Fruit fly (Drosophila melanogaster) whole organism, embryonic: ENCODE measurements around the gene CG1575.
A peak's percentile ranks its signal among the peaks of the same experiment; 100 is the strongest.

Experiments
- Bdp1 ChIP-seq: fragments of 200-800 bp; sonication (Bioruptor generic); optimal IDR thresholded peaks from 3 replicates; lab custom pipeline; 2016; ENCODE audit warnings: missing biosample characterization, missing genetic modification characterization
- C15 ChIP-seq: fragments of 200-800 bp; sonication (Bioruptor generic); IDR thresholded peaks from 3 replicates; pipeline ENCODE4 v1.3.6; 2022; ENCODE audit warnings: missing biosample characterization, missing genetic modification characterization
- CG10366 ChIP-seq: fragments of 200-800 bp; sonication (Bioruptor generic); IDR thresholded peaks from 2 replicates; pipeline ENCODE4 v1.3.6; 2022; ENCODE audit warnings: missing biosample characterization, missing genetic modification characterization
- CG10462 ChIP-seq: fragments of 200-800 bp; sonication (Bioruptor generic); optimal IDR thresholded peaks from 2 replicates; lab custom pipeline; 2016; ENCODE audit warnings: missing biosample characterization, missing genetic modification characterization
- CG10654 ChIP-seq: fragments of 200-800 bp; sonication (Bioruptor generic); optimal IDR thresholded peaks from 2 replicates; lab custom pipeline; 2016; ENCODE audit warnings: missing biosample characterization, missing genetic modification characterization
- CG12104 ChIP-seq: fragments of 200-800 bp; sonication (Bioruptor generic); optimal IDR thresholded peaks from 3 replicates; lab custom pipeline; 2016; ENCODE audit warnings: missing biosample characterization, missing genetic modification characterization
- CG12155 ChIP-seq: fragments of 200-800 bp; sonication (Bioruptor generic); optimal IDR thresholded peaks from 3 replicates; lab custom pipeline; 2016; ENCODE audit warnings: missing biosample characterization, missing genetic modification characterization
- CG12744 ChIP-seq: fragments of 200-800 bp; sonication (Bioruptor generic); optimal IDR thresholded peaks from 2 replicates; lab custom pipeline; 2016; ENCODE audit warnings: missing biosample characterization, missing genetic modification characterization
- CG14667 ChIP-seq: fragments of 200-800 bp; sonication (Bioruptor generic); IDR thresholded peaks from 2 replicates; pipeline ENCODE4 v1.3.6; 2022; ENCODE audit warnings: missing biosample characterization, missing genetic modification characterization
- CG1832 ChIP-seq: fragments of 200-800 bp; sonication (Bioruptor generic); optimal IDR thresholded peaks from 2 replicates; lab custom pipeline; 2017; ENCODE audit warnings: missing biosample characterization, mild to moderate bottlenecking, missing genetic modification characterization, inconsistent platforms
- CG18476 ChIP-seq: fragments of 200-800 bp; sonication (Bioruptor generic); optimal IDR thresholded peaks from 2 replicates; lab custom pipeline; 2016; ENCODE audit warnings: missing biosample characterization, mild to moderate bottlenecking, missing genetic modification characterization
- CG2116 ChIP-seq: fragments of 200-800 bp; sonication (Bioruptor generic); optimal IDR thresholded peaks from 3 replicates; lab custom pipeline; 2018; ENCODE audit warnings: missing biosample characterization, mild to moderate bottlenecking, missing genetic modification characterization
- CG2202 ChIP-seq: fragments of 200-800 bp; sonication (Bioruptor generic); optimal IDR thresholded peaks from 2 replicates; lab custom pipeline; 2018; ENCODE audit warnings: missing biosample characterization, mild to moderate bottlenecking, missing genetic modification characterization
- CG30403 ChIP-seq: fragments of 200-800 bp; sonication (Bioruptor generic); optimal IDR thresholded peaks from 3 replicates; lab custom pipeline; 2016; ENCODE audit warnings: missing biosample characterization, missing genetic modification characterization
- CG31365 ChIP-seq: fragments of 200-800 bp; sonication (Bioruptor generic); optimal IDR thresholded peaks from 2 replicates; lab custom pipeline; 2018; ENCODE audit warnings: missing biosample characterization, mild to moderate bottlenecking, missing genetic modification characterization
- CG31441 ChIP-seq: fragments of 200-800 bp; sonication (Bioruptor generic); IDR thresholded peaks from 2 replicates; pipeline ENCODE4 v1.3.6; 2022; ENCODE audit warnings: missing biosample characterization, missing genetic modification characterization
- CG3407 ChIP-seq: fragments of 200-800 bp; sonication (Bioruptor generic); optimal IDR thresholded peaks from 2 replicates; lab custom pipeline; 2018; ENCODE audit warnings: missing biosample characterization, mild to moderate bottlenecking, missing genetic modification characterization
- CG4328 ChIP-seq: fragments of 200-800 bp; sonication (Bioruptor generic); optimal IDR thresholded peaks from 3 replicates; lab custom pipeline; 2017; ENCODE audit warnings: missing biosample characterization, missing genetic modification reagents, missing genetic modification characterization
- CG43689 ChIP-seq: fragments of 200-800 bp; sonication (Bioruptor generic); IDR thresholded peaks from 2 replicates; pipeline ENCODE4 v1.3.6; 2022; ENCODE audit warnings: missing biosample characterization, missing genetic modification characterization
- CG4854 ChIP-seq: fragments of 200-800 bp; sonication (Bioruptor generic); optimal IDR thresholded peaks from 2 replicates; lab custom pipeline; 2016; ENCODE audit warnings: missing biosample characterization, missing genetic modification characterization, inconsistent platforms
- CG6254 ChIP-seq: fragments of 200-800 bp; sonication (Bioruptor generic); optimal IDR thresholded peaks from 3 replicates; lab custom pipeline; 2017; ENCODE audit warnings: mild to moderate bottlenecking, missing biosample characterization, missing genetic modification reagents, missing genetic modification characterization
- CG7556 ChIP-seq: fragments of 200-800 bp; sonication (Bioruptor generic); optimal IDR thresholded peaks from 2 replicates; lab custom pipeline; 2017; ENCODE audit warnings: missing biosample characterization, mild to moderate bottlenecking, missing genetic modification characterization
- CG7928 ChIP-seq: fragments of 200-800 bp; sonication (Bioruptor generic); optimal IDR thresholded peaks from 2 replicates; lab custom pipeline; 2017; ENCODE audit warnings: missing biosample characterization, mild to moderate bottlenecking, missing genetic modification characterization
- CG8478 ChIP-seq: fragments of >200 bp; optimal IDR thresholded peaks from 2 replicates; lab custom pipeline; 2018
- CG9437 ChIP-seq: fragments of 200-800 bp; sonication (Bioruptor generic); optimal IDR thresholded peaks from 2 replicates; lab custom pipeline; 2018; ENCODE audit warnings: missing biosample characterization, mild to moderate bottlenecking, missing genetic modification characterization
- CG9727 ChIP-seq: fragments of 200-800 bp; sonication (Bioruptor generic); optimal IDR thresholded peaks from 3 replicates; lab custom pipeline; 2017; ENCODE audit warnings: missing biosample characterization, mild to moderate bottlenecking, missing genetic modification characterization
- CTCF ChIP-seq: fragments of 200-800 bp; sonication (Bioruptor generic); optimal IDR thresholded peaks from 2 replicates; lab custom pipeline; 2017; ENCODE audit warnings: missing biosample characterization, mild to moderate bottlenecking, missing genetic modification characterization, moderate library complexity
- Camta ChIP-seq: fragments of 200-800 bp; sonication (Bioruptor generic); optimal IDR thresholded peaks from 2 replicates; lab custom pipeline; 2016; ENCODE audit warnings: missing biosample characterization, missing genetic modification characterization
- Dfd ChIP-seq, 2 experiments: fragments of >200 bp; optimal IDR thresholded peaks; 2 replicates each; lab custom pipeline; 2017; ENCODE audit warnings: missing biosample characterization in 2 of 2, missing genetic modification characterization in 2 of 2
- Hr78 ChIP-seq, 2 experiments: fragments of 200-800 bp in 1 of 2; fragments of >200 bp in 1 of 2; sonication (Bioruptor generic) in 1 of 2; optimal IDR thresholded peaks; 2 replicates each; lab custom pipeline; 2017 to 2019; ENCODE audit warnings: missing biosample characterization in 2 of 2, missing genetic modification characterization in 2 of 2, mild to moderate bottlenecking in 1 of 2, moderate library complexity in 1 of 2
- Kr ChIP-seq: fragments of 200-800 bp; sonication (Bioruptor generic); optimal IDR thresholded peaks from 2 replicates; lab custom pipeline; 2017; ENCODE audit warnings: missing biosample characterization, mild to moderate bottlenecking, missing genetic modification characterization
- Oaz ChIP-seq: fragments of 200-800 bp; sonication (Bioruptor generic); IDR thresholded peaks from 2 replicates; pipeline ENCODE4 v1.3.6; 2022; ENCODE audit warnings: missing biosample characterization, missing genetic modification characterization
- Ravus ChIP-seq: fragments of 200-800 bp; sonication (Bioruptor generic); IDR thresholded peaks from 2 replicates; pipeline ENCODE4 v1.3.6; 2022; ENCODE audit warnings: missing biosample characterization, missing genetic modification characterization
- YL-1 ChIP-seq: fragments of 200-800 bp; sonication (Bioruptor generic); optimal IDR thresholded peaks from 3 replicates; lab custom pipeline; 2017; ENCODE audit warnings: missing biosample characterization, mild to moderate bottlenecking, missing genetic modification characterization
- ase ChIP-seq: fragments of 200-800 bp; sonication (Bioruptor generic); IDR thresholded peaks from 3 replicates; pipeline ENCODE4 v1.3.6; 2022; ENCODE audit warnings: missing biosample characterization, missing genetic modification characterization
- ato ChIP-seq: fragments of 200-800 bp; sonication (Bioruptor generic); IDR thresholded peaks from 2 replicates; pipeline ENCODE4 v1.3.6; 2022; ENCODE audit warnings: missing biosample characterization, missing genetic modification characterization; ENCODE audit not compliant: partially characterized antibody
- bcd ChIP-seq: fragments of 200-800 bp; sonication (Bioruptor generic); optimal IDR thresholded peaks from 2 replicates; lab custom pipeline; 2017; ENCODE audit warnings: missing biosample characterization, mild to moderate bottlenecking, missing genetic modification characterization
- caup ChIP-seq: fragments of 200-800 bp; sonication (Bioruptor generic); optimal IDR thresholded peaks from 3 replicates; lab custom pipeline; 2017; ENCODE audit warnings: missing biosample characterization, mild to moderate bottlenecking, missing genetic modification characterization, moderate library complexity; ENCODE audit not compliant: severe bottlenecking
- gce ChIP-seq: fragments of 200-800 bp; sonication (Bioruptor generic); IDR thresholded peaks from 3 replicates; pipeline ENCODE4 v1.3.6; 2022; ENCODE audit warnings: missing biosample characterization, missing genetic modification characterization
- h ChIP-seq: fragments of >200 bp; optimal IDR thresholded peaks from 2 replicates; lab custom pipeline; 2017
- hkb ChIP-seq, 2 experiments: fragments of 200-800 bp in 1 of 2; fragments of >200 bp in 1 of 2; sonication (Bioruptor generic) in 1 of 2; IDR thresholded peaks in 1 of 2; optimal IDR thresholded peaks in 1 of 2; 2 replicates each; pipeline versions ENCODE4 v1.3.6 to Lab custom; 2017 to 2022; ENCODE audit warnings: missing biosample characterization in 1 of 2, missing genetic modification characterization in 1 of 2
- lmd ChIP-seq: fragments of 200-800 bp; sonication (Bioruptor generic); IDR thresholded peaks from 2 replicates; pipeline ENCODE4 v1.3.6; 2022; ENCODE audit warnings: missing biosample characterization, missing genetic modification characterization
- otp ChIP-seq: fragments of 200-800 bp; sonication (Bioruptor generic); IDR thresholded peaks from 3 replicates; pipeline ENCODE4, ENCODE4 v1.3.6; 2022; ENCODE audit warnings: missing biosample characterization, missing genetic modification characterization
- sens ChIP-seq: fragments of 200-800 bp; sonication (Bioruptor generic); peaks from one replicate; lab custom pipeline; 2016; ENCODE audit warnings: missing biosample characterization, missing genetic modification characterization
- seq ChIP-seq: fragments of 200-800 bp; sonication (Bioruptor generic); IDR thresholded peaks from 2 replicates; pipeline ENCODE4 v1.3.6; 2022; ENCODE audit warnings: missing biosample characterization, missing genetic modification characterization
- ssp ChIP-seq: fragments of 200-800 bp; sonication (Bioruptor generic); IDR thresholded peaks from 2 replicates; pipeline ENCODE4 v1.3.6; 2022; ENCODE audit warnings: missing biosample characterization, missing genetic modification characterization
- tll ChIP-seq, 2 experiments: fragments of 200-800 bp in 1 of 2; fragments of >200 bp in 1 of 2; sonication (Bioruptor generic) in 1 of 2; optimal IDR thresholded peaks; 2 replicates each; lab custom pipeline; 2017 to 2019; ENCODE audit warnings: missing biosample characterization in 2 of 2, missing genetic modification characterization in 2 of 2, mild to moderate bottlenecking in 1 of 2, moderate library complexity in 1 of 2
- tna ChIP-seq: fragments of 200-800 bp; sonication (Bioruptor generic); IDR thresholded peaks from 2 replicates; pipeline ENCODE4 v1.3.6; 2022; ENCODE audit warnings: missing biosample characterization, missing genetic modification characterization; ENCODE audit not compliant: partially characterized antibody
- twi ChIP-seq: fragments of 200-800 bp; optimal IDR thresholded peaks from 2 replicates; lab custom pipeline; 2019; ENCODE audit warnings: missing biosample characterization, mild to moderate bottlenecking, missing genetic modification characterization, moderate library complexity
- zen ChIP-seq: fragments of 200-800 bp; sonication (Bioruptor generic); optimal IDR thresholded peaks from 3 replicates; lab custom pipeline; 2018; ENCODE audit warnings: missing biosample characterization, mild to moderate bottlenecking, missing genetic modification characterization, moderate library complexity
- zf30C ChIP-seq: fragments of 200-800 bp; sonication (Bioruptor generic); optimal IDR thresholded peaks from 3 replicates; lab custom pipeline; 2018; ENCODE audit warnings: missing biosample characterization, mild to moderate bottlenecking, missing genetic modification characterization

Gene CG1575

dm6 chrX:8141353-8142066 lies 24.7 kb downstream of the CG1575 start (continued):
- TF ChIP-seq Oaz (GFP tag; lab: Robert Waterston, UW) = no peak
- peak; percentile 17 for TF ChIP-seq caup
- TF ChIP-seq Ravus (GFP tag; lab: Robert Waterston, UW) = no peak
- peak; percentile 3 for TF ChIP-seq CG4328 (GFP tag; lab: Kevin White, UChicago)
- peak; percentile 28 for TF ChIP-seq CG7556
- no peak for TF ChIP-seq CG7928
- TF ChIP-seq Hr78 (GFP tag; optimal IDR thresholded peaks at IDR 0.05; lab: Kevin White, UChicago) = no peak
- no peak for TF ChIP-seq CG10654 (GFP tag; lab: Kevin White, UChicago)
- no peak for TF ChIP-seq otp (GFP tag; lab: Robert Waterston, UW)
- TF ChIP-seq gce (GFP tag; lab: Robert Waterston, UW) = no peak
- no peak for TF ChIP-seq CG3407 (GFP tag; lab: Kevin White, UChicago)
- TF ChIP-seq CG8478 (lab: Kevin White, UChicago) = peak; percentile 84
- peak; percentile 9 for TF ChIP-seq CG30403 (GFP tag; lab: Kevin White, UChicago)
- no peak for TF ChIP-seq h (lab: Kevin White, UChicago)
- peak; percentile 60 for TF ChIP-seq YL-1 (GFP tag; lab: Kevin White, UChicago)
- TF ChIP-seq CG4854 (GFP tag; lab: Kevin White, UChicago) = no peak
- TF ChIP-seq CG9437 (GFP tag; lab: Kevin White, UChicago) = no peak
- TF ChIP-seq CTCF (GFP tag; lab: Kevin White, UChicago) = no peak
- TF ChIP-seq tll (GFP tag; optimal IDR thresholded peaks at IDR 0.05; lab: Kevin White, UChicago) = no peak
- TF ChIP-seq CG43689 (GFP tag; lab: Robert Waterston, UW) = no peak
- TF ChIP-seq CG6254 (GFP tag; lab: Kevin White, UChicago) = no peak
- TF ChIP-seq CG18476 (GFP tag; lab: Kevin White, UChicago) = no peak
- TF ChIP-seq ase (GFP tag; lab: Robert Waterston, UW) = no peak
- TF ChIP-seq twi (tag; lab: Kevin White, UChicago) = no peak
- no peak for TF ChIP-seq hkb (optimal IDR thresholded peaks at IDR 0.05; lab: Kevin White, UChicago)
- no peak for TF ChIP-seq hkb (GFP tag; IDR thresholded peaks at IDR 0.05; lab: Robert Waterston, UW)
- TF ChIP-seq CG2116 (GFP tag; lab: Kevin White, UChicago) = no peak
- TF ChIP-seq lmd (GFP tag; lab: Robert Waterston, UW) = no peak
- peak; percentile 92 for TF ChIP-seq sens (GFP tag; lab: Kevin White, UChicago)
- peak; percentile 8 for TF ChIP-seq CG12155
- TF ChIP-seq CG9727 (GFP tag; lab: Kevin White, UChicago) = peak; percentile 42
- TF ChIP-seq Dfd (GFP tag; optimal IDR thresholded peaks at IDR 0.05; lab: Kevin White, UChicago) = no peak
- TF ChIP-seq tna (GFP tag; lab: Robert Waterston, UW) = no peak; the same call in 1 of the 2 replicates
- no peak for TF ChIP-seq Camta
- TF ChIP-seq zf30C = no peak
- peak; percentile 91 for TF ChIP-seq CG1832 (GFP tag; lab: Kevin White, UChicago)
- no peak for TF ChIP-seq CG31441
- no peak for TF ChIP-seq CG31365 (tag; lab: Kevin White, UChicago)
- no peak for TF ChIP-seq CG12744
- peak; percentile 50 for TF ChIP-seq CG10462 (GFP tag; lab: Kevin White, UChicago)
- no peak for TF ChIP-seq C15 (GFP tag; lab: Robert Waterston, UW)
- peak; percentile 12; the same call in 1 of the 2 replicates for TF ChIP-seq CG10366 (GFP tag; lab: Robert Waterston, UW)
- TF ChIP-seq CG2202 (tag; lab: Kevin White, UChicago) = no peak
- peak; percentile 39; the same call in 1 of the 2 replicates for TF ChIP-seq seq
- peak; percentile 31 for TF ChIP-seq bcd
- no peak for TF ChIP-seq ato (GFP tag; lab: Robert Waterston, UW)
- no peak for TF ChIP-seq Kr (GFP tag; lab: Kevin White, UChicago)
- TF ChIP-seq zen = no peak
- TF ChIP-seq ssp = no peak
- no peak for TF ChIP-seq Bdp1
- no peak for TF ChIP-seq CG12104 (GFP tag; lab: Kevin White, UChicago)
- TF ChIP-seq CG14667 (GFP tag; lab: Robert Waterston, UW) = no peak
